Fruit fly (Drosophila melanogaster) whole organism, embryonic: ENCODE results near the gene mRpL24.

Experiments used
- Atf3 ChIP-seq: fragments of 200-800 bp; sonication (Bioruptor generic); optimal IDR thresholded peaks from 3 replicates; lab custom pipeline; 2016; ENCODE audit warnings: missing biosample characterization, missing genetic modification characterization
- Blimp-1 ChIP-seq: fragments of 200-800 bp; sonication (Bioruptor generic); optimal IDR thresholded peaks from 3 replicates; lab custom pipeline; 2018; ENCODE audit warnings: missing biosample characterization, missing genetic modification characterization, mild to moderate bottlenecking, moderate library complexity, missing genetic modification reagents
- CG10147 ChIP-seq: fragments of 200-800 bp; sonication (Bioruptor generic); optimal IDR thresholded peaks from 2 replicates; lab custom pipeline; 2019; ENCODE audit warnings: missing biosample characterization, mild to moderate bottlenecking, missing genetic modification characterization, moderate library complexity
- CG10654 ChIP-seq: fragments of 200-800 bp; sonication (Bioruptor generic); optimal IDR thresholded peaks from 2 replicates; lab custom pipeline; 2016; ENCODE audit warnings: missing biosample characterization, missing genetic modification characterization
- CG11723 ChIP-seq: fragments of 200-800 bp; sonication (Bioruptor generic); optimal IDR thresholded peaks from 2 replicates; lab custom pipeline; 2017; ENCODE audit warnings: missing biosample characterization, mild to moderate bottlenecking, missing genetic modification characterization
- CG12104 ChIP-seq: fragments of 200-800 bp; sonication (Bioruptor generic); optimal IDR thresholded peaks from 3 replicates; lab custom pipeline; 2016; ENCODE audit warnings: missing biosample characterization, missing genetic modification characterization
- CG13296 ChIP-seq: fragments of 200-800 bp; sonication (Bioruptor generic); optimal IDR thresholded peaks from 3 replicates; lab custom pipeline; 2018; ENCODE audit warnings: missing biosample characterization, mild to moderate bottlenecking, missing genetic modification characterization
- CG13894 ChIP-seq: fragments of 200-800 bp; sonication (Bioruptor generic); optimal IDR thresholded peaks from 3 replicates; lab custom pipeline; 2018; ENCODE audit warnings: missing biosample characterization, mild to moderate bottlenecking, missing genetic modification characterization, moderate library complexity
- CG15011 ChIP-seq: fragments of 200-800 bp; sonication (Bioruptor generic); optimal IDR thresholded peaks from 3 replicates; lab custom pipeline; 2018; ENCODE audit warnings: missing biosample characterization, mild to moderate bottlenecking, missing genetic modification characterization
- CG1529 ChIP-seq: fragments of 200-800 bp; sonication (Bioruptor generic); optimal IDR thresholded peaks from 3 replicates; lab custom pipeline; 2018; ENCODE audit warnings: missing biosample characterization, missing genetic modification characterization
- CG15696 ChIP-seq: fragments of 200-800 bp; sonication (Bioruptor generic); optimal IDR thresholded peaks from 2 replicates; lab custom pipeline; 2019; ENCODE audit warnings: missing biosample characterization, mild to moderate bottlenecking, missing genetic modification characterization, moderate library complexity
- CG17328 ChIP-seq: fragments of 200-800 bp; sonication (Bioruptor generic); IDR thresholded peaks from 2 replicates; pipeline ENCODE4 v1.3.6; 2022; ENCODE audit warnings: missing biosample characterization, missing genetic modification characterization
- CG18599 ChIP-seq: fragments of 200-800 bp; sonication (Bioruptor generic); optimal IDR thresholded peaks from 3 replicates; lab custom pipeline; 2017; ENCODE audit warnings: missing biosample characterization, missing genetic modification characterization, mild to moderate bottlenecking, moderate library complexity, missing genetic modification reagents
- CG2116 ChIP-seq: fragments of 200-800 bp; sonication (Bioruptor generic); optimal IDR thresholded peaks from 3 replicates; lab custom pipeline; 2018; ENCODE audit warnings: missing biosample characterization, mild to moderate bottlenecking, missing genetic modification characterization
- CG30403 ChIP-seq: fragments of 200-800 bp; sonication (Bioruptor generic); optimal IDR thresholded peaks from 3 replicates; lab custom pipeline; 2016; ENCODE audit warnings: missing biosample characterization, missing genetic modification characterization
- CG4854 ChIP-seq: fragments of 200-800 bp; sonication (Bioruptor generic); optimal IDR thresholded peaks from 2 replicates; lab custom pipeline; 2016; ENCODE audit warnings: missing biosample characterization, missing genetic modification characterization, inconsistent platforms
- CG6813 ChIP-seq: fragments of 200-800 bp; sonication (Bioruptor generic); optimal IDR thresholded peaks from 2 replicates; lab custom pipeline; 2017; ENCODE audit warnings: missing biosample characterization, missing genetic modification characterization, mild to moderate bottlenecking, moderate library complexity, missing genetic modification reagents
- CG7928 ChIP-seq: fragments of 200-800 bp; sonication (Bioruptor generic); optimal IDR thresholded peaks from 2 replicates; lab custom pipeline; 2017; ENCODE audit warnings: missing biosample characterization, mild to moderate bottlenecking, missing genetic modification characterization
- CTCF ChIP-seq: fragments of 200-800 bp; sonication (Bioruptor generic); optimal IDR thresholded peaks from 2 replicates; lab custom pipeline; 2017; ENCODE audit warnings: missing biosample characterization, mild to moderate bottlenecking, missing genetic modification characterization, moderate library complexity
- CrebB ChIP-seq: fragments of 200-800 bp; sonication (Bioruptor generic); optimal IDR thresholded peaks from 3 replicates; lab custom pipeline; 2018; ENCODE audit warnings: missing biosample characterization, mild to moderate bottlenecking, missing genetic modification characterization
- Dip3 ChIP-seq: fragments of 200-800 bp; sonication (Bioruptor generic); optimal IDR thresholded peaks from 3 replicates; lab custom pipeline; 2016; ENCODE audit warnings: missing biosample characterization, missing genetic modification characterization
- Doc2 ChIP-seq: fragments of 200-800 bp; sonication (Bioruptor generic); IDR thresholded peaks from 2 replicates; pipeline ENCODE4 v1.3.6; 2022; ENCODE audit warnings: missing biosample characterization, missing genetic modification characterization
- Dp ChIP-seq: fragments of 200-800 bp; sonication (Bioruptor generic); optimal IDR thresholded peaks from 2 replicates; lab custom pipeline; 2018; ENCODE audit warnings: missing biosample characterization, mild to moderate bottlenecking, missing genetic modification characterization, moderate library complexity
- Hr3 ChIP-seq: fragments of 200-800 bp; sonication (Bioruptor generic); optimal IDR thresholded peaks from 3 replicates; lab custom pipeline; 2016; ENCODE audit warnings: missing biosample characterization, missing genetic modification characterization
- Meics ChIP-seq: fragments of 200-800 bp; sonication (Bioruptor generic); optimal IDR thresholded peaks from 2 replicates; lab custom pipeline; 2017; ENCODE audit warnings: missing biosample characterization, mild to moderate bottlenecking, missing genetic modification characterization
- Poxn ChIP-seq: fragments of 200-800 bp; sonication (Bioruptor generic); IDR thresholded peaks from 2 replicates; pipeline ENCODE4 v1.3.6; 2022; ENCODE audit warnings: missing biosample characterization, missing genetic modification characterization
- Scr ChIP-seq: fragments of 200-800 bp; sonication (Bioruptor generic); IDR thresholded peaks from 2 replicates; pipeline ENCODE4 v1.3.6; 2022; ENCODE audit warnings: missing biosample characterization, missing genetic modification characterization; ENCODE audit not compliant: partially characterized antibody
- TFAM ChIP-seq: fragments of 200-800 bp; sonication (Bioruptor generic); optimal IDR thresholded peaks from 2 replicates; lab custom pipeline; 2017; ENCODE audit warnings: missing biosample characterization, missing genetic modification characterization, inconsistent platforms
- bcd ChIP-seq: fragments of 200-800 bp; sonication (Bioruptor generic); optimal IDR thresholded peaks from 2 replicates; lab custom pipeline; 2017; ENCODE audit warnings: missing biosample characterization, mild to moderate bottlenecking, missing genetic modification characterization
- btn ChIP-seq: fragments of 200-800 bp; sonication (Bioruptor generic); optimal IDR thresholded peaks from 2 replicates; lab custom pipeline; 2016; ENCODE audit warnings: missing biosample characterization, missing genetic modification characterization
- chinmo ChIP-seq: fragments of 200-800 bp; sonication (Bioruptor generic); IDR thresholded peaks from 4 replicates; pipeline ENCODE4 v1.3.6; 2022; ENCODE audit warnings: missing biosample characterization, missing genetic modification characterization; ENCODE audit not compliant: partially characterized antibody
- chn ChIP-seq: fragments of 200-800 bp; sonication (Bioruptor generic); optimal IDR thresholded peaks from 2 replicates; lab custom pipeline; 2016; ENCODE audit warnings: missing biosample characterization, missing genetic modification characterization
- ci ChIP-seq: fragments of 200-800 bp; sonication (Bioruptor generic); IDR thresholded peaks from 3 replicates; pipeline ENCODE4 v1.3.6; 2022; ENCODE audit warnings: missing biosample characterization, missing genetic modification characterization
- en ChIP-seq: fragments of 200-800 bp; sonication (Bioruptor generic); optimal IDR thresholded peaks from 2 replicates; lab custom pipeline; 2016; ENCODE audit warnings: missing biosample characterization, missing genetic modification characterization
- fru ChIP-seq: fragments of >200 bp; optimal IDR thresholded peaks from 2 replicates; lab custom pipeline; 2017
- gce ChIP-seq: fragments of 200-800 bp; sonication (Bioruptor generic); IDR thresholded peaks from 3 replicates; pipeline ENCODE4 v1.3.6; 2022; ENCODE audit warnings: missing biosample characterization, missing genetic modification characterization
- gem ChIP-seq: fragments of 200-800 bp; sonication (Bioruptor generic); optimal IDR thresholded peaks from 2 replicates; lab custom pipeline; 2019; ENCODE audit warnings: missing biosample characterization, mild to moderate bottlenecking, missing genetic modification characterization, moderate library complexity
- gfzf ChIP-seq: fragments of 200-800 bp; sonication (Bioruptor generic); optimal IDR thresholded peaks from 2 replicates; lab custom pipeline; 2016; ENCODE audit warnings: missing biosample characterization, mild to moderate bottlenecking, missing genetic modification characterization, moderate library complexity
- inv ChIP-seq: fragments of 200-800 bp; sonication (Bioruptor generic); IDR thresholded peaks from 2 replicates; pipeline ENCODE4 v1.3.6; 2022; ENCODE audit warnings: missing biosample characterization, missing genetic modification characterization; ENCODE audit not compliant: partially characterized antibody
- oc ChIP-seq: fragments of 200-800 bp; sonication (Bioruptor generic); optimal IDR thresholded peaks from 2 replicates; lab custom pipeline; 2018; ENCODE audit warnings: missing biosample characterization, mild to moderate bottlenecking, missing genetic modification characterization, moderate library complexity
- org-1 ChIP-seq: fragments of 200-800 bp; sonication (Bioruptor generic); optimal IDR thresholded peaks from 2 replicates; lab custom pipeline; 2017; ENCODE audit warnings: missing biosample characterization, missing genetic modification characterization
- pita ChIP-seq: fragments of 200-800 bp; sonication (Bioruptor generic); optimal IDR thresholded peaks from 2 replicates; lab custom pipeline; 2017; ENCODE audit warnings: missing biosample characterization, mild to moderate bottlenecking, missing genetic modification characterization
- salm ChIP-seq: fragments of 200-800 bp; sonication (Bioruptor generic); optimal IDR thresholded peaks from 2 replicates; lab custom pipeline; 2018; ENCODE audit warnings: missing biosample characterization, mild to moderate bottlenecking, missing genetic modification characterization
- schlank ChIP-seq: fragments of 200-800 bp; sonication (Bioruptor generic); optimal IDR thresholded peaks from 2 replicates; lab custom pipeline; 2018; ENCODE audit warnings: missing biosample characterization, mild to moderate bottlenecking, missing genetic modification characterization
- sens ChIP-seq: fragments of 200-800 bp; sonication (Bioruptor generic); peaks from one replicate; lab custom pipeline; 2016; ENCODE audit warnings: missing biosample characterization, missing genetic modification characterization
- sima ChIP-seq: fragments of 200-800 bp; sonication (Bioruptor generic); optimal IDR thresholded peaks from 2 replicates; lab custom pipeline; 2016; ENCODE audit warnings: missing biosample characterization, missing genetic modification characterization
- stwl ChIP-seq: fragments of 200-800 bp; sonication (Bioruptor generic); optimal IDR thresholded peaks from 3 replicates; lab custom pipeline; 2018; ENCODE audit warnings: missing biosample characterization, mild to moderate bottlenecking, missing genetic modification characterization, moderate library complexity
- twi ChIP-seq: fragments of 200-800 bp; optimal IDR thresholded peaks from 2 replicates; lab custom pipeline; 2019; ENCODE audit warnings: missing biosample characterization, mild to moderate bottlenecking, missing genetic modification characterization, moderate library complexity
- vnd ChIP-seq: fragments of 200-800 bp; sonication (Bioruptor generic); IDR thresholded peaks from 3 replicates; pipeline ENCODE4 v1.3.6; 2022; ENCODE audit warnings: missing biosample characterization, missing genetic modification characterization; ENCODE audit not compliant: partially characterized antibody
- zfh2 ChIP-seq: fragments of 200-800 bp; sonication (Bioruptor generic); optimal IDR thresholded peaks from 2 replicates; lab custom pipeline; 2016; ENCODE audit warnings: missing biosample characterization, missing genetic modification characterization

mRpL24 gene

DNA sequence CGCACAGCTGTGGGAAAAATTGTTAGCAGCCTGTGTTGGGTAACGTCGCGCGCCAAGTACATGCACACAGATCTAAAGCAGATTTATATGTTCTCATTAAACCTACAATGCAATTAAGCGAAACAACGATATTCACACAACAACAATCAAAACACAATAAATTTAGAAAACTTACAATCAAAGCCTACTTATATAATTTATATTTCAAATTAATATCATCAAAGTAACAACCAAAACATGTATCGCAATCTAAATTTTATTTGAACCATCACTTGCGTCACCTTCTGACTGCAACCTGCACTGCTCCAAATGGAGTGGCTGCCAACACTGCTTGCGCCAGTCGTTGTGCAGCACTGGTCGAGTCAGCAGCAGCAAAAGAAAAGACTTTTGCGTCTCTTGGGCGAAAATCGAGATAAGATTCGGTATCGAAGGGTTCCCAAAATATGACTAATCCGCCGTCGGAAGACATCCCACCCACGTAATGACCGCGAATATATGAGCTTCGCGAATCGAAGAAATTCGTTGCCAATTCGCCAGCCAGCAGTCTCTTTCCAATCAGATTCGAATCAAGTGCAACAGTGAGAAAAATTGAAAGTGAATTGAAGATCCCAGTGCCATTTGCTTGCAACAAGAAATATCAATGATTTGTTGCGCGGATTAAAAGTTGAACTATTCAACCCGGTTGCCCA, 36.3 kb upstream of the mRpL24 start, which contains the start of the genes CG8892 and CG34126 (continued):
- TF ChIP-seq CG13296 (GFP tag; lab: Kevin White, UChicago) (peak; percentile 96), CG10147 (peak; percentile 94), vnd (GFP tag; lab: Robert Waterston, UW) (no peak), chn (peak; percentile 98), gem (tag; lab: Kevin White, UChicago) (peak; percentile 98), CG15696 (tag; lab: Kevin White, UChicago) (peak; percentile 98), CG7928 (GFP tag; lab: Kevin White, UChicago) (peak; percentile 77), CG11723 (GFP tag; lab: Kevin White, UChicago) (peak; percentile 96), Atf3 (GFP tag; lab: Kevin White, UChicago) (peak; percentile 96), Blimp-1 (peak; percentile 92), Doc2 (GFP tag; lab: Robert Waterston, UW) (peak; percentile 93), Dp (GFP tag; lab: Kevin White, UChicago) (peak; percentile 42), CG1529 (GFP tag; lab: Kevin White, UChicago) (peak; percentile 94), twi (tag; lab: Kevin White, UChicago) (peak; percentile 97), gce (GFP tag; lab: Robert Waterston, UW) (peak; percentile 78; the same call in 2 of the 3 replicates), Scr (peak; percentile 24; the same call in 1 of the 2 replicates), zfh2 (GFP tag; lab: Kevin White, UChicago) (peak; percentile 98), org-1 (GFP tag; lab: Kevin White, UChicago) (peak; percentile 96), Meics (GFP tag; lab: Kevin White, UChicago) (peak; percentile 97), Dip3 (peak; percentile 98), CG12104 (peak; percentile 96), fru (lab: Kevin White, UChicago) (no peak), chinmo (GFP tag; lab: Robert Waterston, UW) (peak; percentile 87; the same call in 2 of the 4 replicates), CG17328 (GFP tag; lab: Robert Waterston, UW) (peak; percentile 92), schlank (tag; lab: Kevin White, UChicago) (peak; percentile 81), btn (GFP tag; lab: Kevin White, UChicago) (peak; percentile 64), CG4854 (peak; percentile 95), CTCF (GFP tag; lab: Kevin White, UChicago) (peak; percentile 57), CG15011 (GFP tag; lab: Kevin White, UChicago) (peak; percentile 95), sens (GFP tag; lab: Kevin White, UChicago) (peak; percentile 99), CG10654 (GFP tag; lab: Kevin White, UChicago) (peak; percentile 98), CG2116 (GFP tag; lab: Kevin White, UChicago) (peak; percentile 87), sima (GFP tag; lab: Kevin White, UChicago) (peak; percentile 83), inv (GFP tag; lab: Robert Waterston, UW) (no peak), gfzf (GFP tag; lab: Kevin White, UChicago) (peak; percentile 28), CG18599 (peak; percentile 98), en (peak; percentile 91), pita (GFP tag; lab: Kevin White, UChicago) (no peak), CG30403 (peak; percentile 100), ci (GFP tag; lab: Robert Waterston, UW) (peak; percentile 89), CG13894 (tag; lab: Kevin White, UChicago) (peak; percentile 94), Hr3 (peak; percentile 99), stwl (tag; lab: Kevin White, UChicago) (peak; percentile 89), TFAM (peak; percentile 89), Poxn (GFP tag; lab: Robert Waterston, UW) (peak; percentile 86), CrebB (peak; percentile 92), bcd (GFP tag; lab: Kevin White, UChicago) (peak; percentile 98), oc (peak; percentile 89), salm (peak; percentile 87), CG6813 (GFP tag; lab: Kevin White, UChicago) (peak; percentile 90)
